Worm (Caenorhabditis elegans): ENCODE data around the gene nhr-272.

Gene nhr-272

DNA sequence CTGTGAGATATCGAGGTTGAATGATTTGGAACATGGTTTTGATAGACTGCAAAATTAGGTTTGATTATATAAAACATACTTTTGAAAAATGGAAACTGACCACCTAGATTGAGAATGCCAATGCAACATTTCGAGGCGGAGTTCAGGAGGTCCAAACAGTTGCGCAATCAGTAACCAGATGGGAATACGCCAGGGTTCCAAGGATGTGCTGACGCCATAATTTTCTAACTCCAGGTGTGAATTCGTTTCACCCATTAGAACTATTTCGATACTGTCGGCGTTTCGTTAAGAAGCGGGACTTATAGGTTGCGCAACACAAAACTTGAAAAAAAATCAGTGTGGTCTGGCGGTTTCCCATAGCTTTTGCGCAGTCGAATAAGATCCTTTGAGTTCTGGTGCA is 44.8 kb downstream of the nhr-272 start, which contains the start of gene C02B4.3:
C02B4.3 (minus strand) TSS at position 34 of the 400 bp plus-strand sequence.
- TF ChIP-seq Y22D7AL.16 (tag; optimal IDR thresholded peaks at IDR 0.05) (no peak), unc-86 (tag; optimal IDR thresholded peaks at IDR 0.05) (no peak), syd-9 (tag; optimal IDR thresholded peaks at IDR 0.05) (no peak), pag-3 (tag; optimal IDR thresholded peaks at IDR 0.05; ENCODE audit: borderline replicate concordance) (no peak), gmeb-2 (tag; optimal IDR thresholded peaks at IDR 0.05) (no peak), hlh-8 (tag; optimal IDR thresholded peaks at IDR 0.05) (no peak)

DNA sequence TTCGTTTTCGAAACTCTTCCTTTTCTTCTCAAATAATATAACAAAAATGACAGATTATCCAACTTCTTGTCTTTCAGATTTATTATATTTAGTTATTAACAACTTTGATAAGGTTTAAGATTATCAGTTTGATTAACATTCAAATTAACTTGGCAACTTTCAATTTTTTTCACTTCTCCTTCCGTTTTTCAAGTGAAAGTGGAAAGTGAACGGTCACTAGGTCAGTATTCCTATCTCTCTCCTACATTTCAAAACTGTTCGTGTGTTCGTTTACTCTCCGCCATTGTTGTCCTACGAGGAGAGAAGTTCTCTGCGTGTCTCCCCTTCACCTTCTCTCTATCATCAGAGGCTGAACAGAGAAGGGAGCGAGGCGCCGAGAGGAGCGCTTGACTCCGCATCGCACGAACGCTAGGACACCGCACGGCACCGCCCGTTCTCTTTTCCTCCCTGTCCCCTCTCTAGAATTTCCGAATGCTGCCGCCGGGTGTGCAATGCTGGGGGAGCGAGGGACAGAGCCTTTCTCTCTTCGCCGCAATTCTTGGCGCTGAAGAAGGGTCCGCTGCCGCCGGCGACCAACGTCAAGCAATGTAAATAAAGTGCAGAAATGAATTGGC is 48.1 kb downstream of the nhr-272 start:
- TF ChIP-seq ref-2 (tag; optimal IDR thresholded peaks at IDR 0.05) (peak; percentile 0), mec-3 (tag; optimal IDR thresholded peaks at IDR 0.05; ENCODE audit: borderline replicate concordance) (peak; percentile 14), fkh-10 (GFP tag; optimal IDR thresholded peaks at IDR 0.05) (no peak)

DNA sequence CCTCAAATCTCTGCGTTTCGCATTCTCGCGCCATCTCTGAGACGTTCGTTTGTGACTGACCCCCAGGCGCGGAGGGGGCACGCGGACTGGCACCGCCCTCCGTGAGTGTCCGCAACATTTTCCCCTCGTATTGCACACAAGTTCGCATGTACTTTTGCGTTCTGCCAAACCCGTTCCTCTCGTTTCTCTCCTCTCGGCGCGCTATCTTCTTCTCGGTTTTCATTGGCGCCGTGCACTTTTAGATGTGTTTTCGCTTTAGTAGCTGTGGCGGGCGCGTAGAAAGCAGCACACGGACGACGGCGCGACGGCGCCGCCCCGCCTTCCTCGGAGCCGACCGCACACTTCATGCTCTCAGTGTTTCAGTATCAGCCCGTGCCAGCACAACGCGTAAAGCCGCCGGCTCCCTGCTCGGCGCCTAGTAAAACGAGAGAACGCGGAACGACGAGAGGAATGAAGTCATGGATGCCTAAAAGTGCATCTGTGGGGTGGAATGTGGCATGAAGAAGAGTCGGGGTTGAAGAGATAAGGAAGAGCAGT is 49.2 kb downstream of the nhr-272 start:
- TF ChIP-seq pag-3 (tag; optimal IDR thresholded peaks at IDR 0.05; ENCODE audit: borderline replicate concordance), result no peak
- no peak for TF ChIP-seq mec-3 (tag; optimal IDR thresholded peaks at IDR 0.05; ENCODE audit: borderline replicate concordance)
- no peak for TF ChIP-seq dmd-4 (tag; optimal IDR thresholded peaks at IDR 0.05; ENCODE audit: borderline replicate concordance)
- TF ChIP-seq ref-2 (tag; optimal IDR thresholded peaks at IDR 0.05), result peak; percentile 6
- peak; percentile 83 for TF ChIP-seq elt-4 (tag; optimal IDR thresholded peaks at IDR 0.05)
- no peak for TF ChIP-seq C08G9.2 (tag; optimal IDR thresholded peaks at IDR 0.05)
- no peak for TF ChIP-seq npax-4 (tag; optimal IDR thresholded peaks at IDR 0.05)
- no peak for TF ChIP-seq che-1 (tag; optimal IDR thresholded peaks at IDR 0.05)
- TF ChIP-seq ceh-2 (tag; optimal IDR thresholded peaks at IDR 0.05), result no peak
- TF ChIP-seq ceh-14 (tag; optimal IDR thresholded peaks at IDR 0.05), result peak; percentile 16
- TF ChIP-seq F13H6.1 (tag; optimal IDR thresholded peaks at IDR 0.05), result no peak
- TF ChIP-seq sox-4 (tag; optimal IDR thresholded peaks at IDR 0.05), result no peak
- no peak for TF ChIP-seq pha-2 (tag; optimal IDR thresholded peaks at IDR 0.05)
- TF ChIP-seq ceh-19 (GFP tag; optimal IDR thresholded peaks at IDR 0.05), result no peak
- TF ChIP-seq Y22D7AL.16 (tag; optimal IDR thresholded peaks at IDR 0.05), result no peak
- no peak for TF ChIP-seq lim-6 (tag; optimal IDR thresholded peaks at IDR 0.05)
- TF ChIP-seq pros-1 (tag; optimal IDR thresholded peaks at IDR 0.05), result no peak
- TF ChIP-seq tbx-7 (tag; optimal IDR thresholded peaks at IDR 0.05), result no peak
- no peak for TF ChIP-seq K02D7.2 (tag; optimal IDR thresholded peaks at IDR 0.05)
- no peak for TF ChIP-seq unc-55 (GFP tag; optimal IDR thresholded peaks at IDR 0.05)
- TF ChIP-seq fkh-6 (tag; optimal IDR thresholded peaks at IDR 0.05), result peak; percentile 5
- peak; percentile 44 for TF ChIP-seq sdc-2 (tag; optimal IDR thresholded peaks at IDR 0.05)
- TF ChIP-seq unc-42 (tag; optimal IDR thresholded peaks at IDR 0.05), result no peak
- TF ChIP-seq hlh-15 (tag; optimal IDR thresholded peaks at IDR 0.05), result no peak
- TF ChIP-seq eyg-1 (tag; optimal IDR thresholded peaks at IDR 0.05), result no peak
- peak; percentile 81 for TF ChIP-seq hlh-6 (tag; optimal IDR thresholded peaks at IDR 0.05)
- no peak for TF ChIP-seq hlh-13 (GFP tag; optimal IDR thresholded peaks at IDR 0.05)
- TF ChIP-seq odd-2 (tag; optimal IDR thresholded peaks at IDR 0.05), result no peak
- no peak for TF ChIP-seq C38D4.7 (GFP tag; optimal IDR thresholded peaks at IDR 0.05)
- TF ChIP-seq unc-3 (GFP tag; conservative IDR thresholded peaks at IDR 0.05), result no peak
- TF ChIP-seq unc-3 (tag; optimal IDR thresholded peaks at IDR 0.05), result no peak

Measured in whole organism, late embryonic.